Worm (Caenorhabditis elegans): ENCODE measurements around the gene F11C1.7.

F11C1.7 gene

DNA sequence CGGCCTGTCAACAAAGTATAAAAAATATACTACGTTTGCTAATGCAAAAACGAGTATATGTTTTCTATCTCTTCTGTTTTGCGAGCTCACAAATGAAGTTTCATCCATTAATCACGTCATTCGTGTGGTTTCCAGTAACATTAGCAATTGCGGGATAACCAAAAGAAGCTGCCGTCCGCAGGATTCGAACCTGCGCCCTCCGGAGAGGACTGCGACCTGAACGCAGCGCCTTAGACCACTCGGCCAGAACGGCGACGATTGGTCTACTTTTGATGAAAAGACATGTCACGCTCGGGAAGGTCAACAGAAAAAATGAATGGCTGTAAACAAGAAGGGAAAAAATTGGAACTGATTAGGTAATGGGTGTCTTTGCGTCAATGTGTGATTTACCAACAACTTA is 49.6 kb downstream of the F11C1.7 start (continued):
- no peak for TF ChIP-seq egl-18 (GFP tag; IDR thresholded peaks at IDR 0.05)
- TF ChIP-seq F39B2.1 (GFP tag; IDR thresholded peaks at IDR 0.05): no peak
- TF ChIP-seq F49E8.2 (tag; optimal IDR thresholded peaks at IDR 0.05; ENCODE audit: insufficient read depth): no peak
- TF ChIP-seq madf-6 (GFP tag; IDR thresholded peaks at IDR 0.05): peak; percentile 69; the same call in 1 of the 2 replicates
- TF ChIP-seq atf-7 (tag; optimal IDR thresholded peaks at IDR 0.05): peak; percentile 12
- TF ChIP-seq F52B5.7 (tag; optimal IDR thresholded peaks at IDR 0.05): no peak
- no peak for TF ChIP-seq F37B4.10 (GFP tag; IDR thresholded peaks at IDR 0.05)
- TF ChIP-seq mxl-1 (tag; optimal IDR thresholded peaks at IDR 0.05): peak; percentile 47
- TF ChIP-seq nfyb-1 (GFP tag; IDR thresholded peaks at IDR 0.05): no peak
- peak; percentile 60 for TF ChIP-seq nhr-80 (tag; optimal IDR thresholded peaks at IDR 0.05)
- TF ChIP-seq sptf-2 (GFP tag; optimal IDR thresholded peaks at IDR 0.05): peak; percentile 53
- TF ChIP-seq athp-1 (tag; optimal IDR thresholded peaks at IDR 0.05): peak; percentile 2
- TF ChIP-seq lsl-1 (GFP tag; optimal IDR thresholded peaks at IDR 0.05): no peak
- TF ChIP-seq nhr-179 (tag; optimal IDR thresholded peaks at IDR 0.05): peak; percentile 64
- TF ChIP-seq ama-1 (optimal IDR thresholded peaks at IDR 0.05): no peak
- TF ChIP-seq ama-1 (GFP tag; optimal IDR thresholded peaks at IDR 0.05): peak in 1 of 2 experiments; percentile 32
- TF ChIP-seq attf-6 (GFP tag; IDR thresholded peaks at IDR 0.05): no peak
- no peak for TF ChIP-seq unc-130 (GFP tag; optimal IDR thresholded peaks at IDR 0.05)
- no peak for TF ChIP-seq F33H1.4 (GFP tag; IDR thresholded peaks at IDR 0.05)
- TF ChIP-seq lin-35 (GFP tag; optimal IDR thresholded peaks at IDR 0.05): peak in 1 of 3 experiments; percentile 17
- no peak for TF ChIP-seq ceh-58 (GFP tag; IDR thresholded peaks at IDR 0.05)
- peak; percentile 90 for TF ChIP-seq him-1 (tag; optimal IDR thresholded peaks at IDR 0.05)

Measured in whole organism, young adult.